Fruit fly (Drosophila melanogaster) whole organism, embryonic: ENCODE measurements around the gene lectin-24Db.

Experiments
- CG13296 ChIP-seq: fragments of 200-800 bp; sonication (Bioruptor generic); optimal IDR thresholded peaks from 3 replicates; lab custom pipeline; 2018; ENCODE audit warnings: missing biosample characterization, mild to moderate bottlenecking, missing genetic modification characterization
- CG13894 ChIP-seq: fragments of 200-800 bp; sonication (Bioruptor generic); optimal IDR thresholded peaks from 3 replicates; lab custom pipeline; 2018; ENCODE audit warnings: missing biosample characterization, mild to moderate bottlenecking, missing genetic modification characterization, moderate library complexity
- CG17359 ChIP-seq: fragments of 200-800 bp; sonication (Bioruptor generic); optimal IDR thresholded peaks from 3 replicates; lab custom pipeline; 2018; ENCODE audit warnings: missing biosample characterization, mild to moderate bottlenecking, missing genetic modification characterization, moderate library complexity
- CG17385 ChIP-seq: fragments of 200-800 bp; sonication (Bioruptor generic); optimal IDR thresholded peaks from 3 replicates; lab custom pipeline; 2018; ENCODE audit warnings: missing biosample characterization, mild to moderate bottlenecking, missing genetic modification characterization
- CG17802 ChIP-seq: fragments of 200-800 bp; sonication (Bioruptor generic); optimal IDR thresholded peaks from 2 replicates; lab custom pipeline; 2018; ENCODE audit warnings: missing biosample characterization, mild to moderate bottlenecking, missing genetic modification characterization, moderate library complexity
- CG2199 ChIP-seq: fragments of 200-800 bp; sonication (Bioruptor generic); IDR thresholded peaks from 3 replicates; pipeline ENCODE4 v1.3.6; 2022; ENCODE audit warnings: missing biosample characterization, missing genetic modification characterization
- CG32532 ChIP-seq: fragments of 200-800 bp; sonication (Bioruptor generic); IDR thresholded peaks from 2 replicates; pipeline ENCODE4 v1.3.6; 2022; ENCODE audit warnings: missing biosample characterization, missing genetic modification characterization
- CG34376 ChIP-seq: fragments of 200-800 bp; sonication (Bioruptor generic); optimal IDR thresholded peaks from 2 replicates; lab custom pipeline; 2018; ENCODE audit warnings: missing biosample characterization, mild to moderate bottlenecking, missing genetic modification characterization
- CG6654 ChIP-seq: fragments of 200-800 bp; sonication (Bioruptor generic); optimal IDR thresholded peaks from 2 replicates; lab custom pipeline; 2017; ENCODE audit warnings: missing biosample characterization, mild to moderate bottlenecking, missing genetic modification characterization
- CG8944 ChIP-seq: fragments of 200-800 bp; sonication (Bioruptor generic); optimal IDR thresholded peaks from 3 replicates; lab custom pipeline; 2016; ENCODE audit warnings: missing biosample characterization, missing genetic modification characterization
- CG9609 ChIP-seq: fragments of 200-800 bp; sonication (Bioruptor generic); optimal IDR thresholded peaks from 3 replicates; lab custom pipeline; 2016; ENCODE audit warnings: missing biosample characterization, missing genetic modification characterization
- CoRest ChIP-seq: fragments of 200-800 bp; sonication (Bioruptor generic); optimal IDR thresholded peaks from 3 replicates; lab custom pipeline; 2018; ENCODE audit warnings: missing biosample characterization, mild to moderate bottlenecking, missing genetic modification characterization, moderate library complexity
- Dad ChIP-seq: fragments of 200-800 bp; sonication (Bioruptor generic); optimal IDR thresholded peaks from 3 replicates; lab custom pipeline; 2016; ENCODE audit warnings: missing biosample characterization, missing genetic modification characterization
- HLH4C ChIP-seq: fragments of 200-800 bp; sonication (Bioruptor generic); IDR thresholded peaks from 3 replicates; pipeline ENCODE4 v1.3.6; 2022; ENCODE audit warnings: missing biosample characterization, missing genetic modification characterization; ENCODE audit not compliant: partially characterized antibody
- HLH54F ChIP-seq: fragments of 200-800 bp; sonication (Bioruptor generic); optimal IDR thresholded peaks from 3 replicates; lab custom pipeline; 2016; ENCODE audit warnings: missing biosample characterization, missing genetic modification characterization
- Hr3 ChIP-seq: fragments of 200-800 bp; sonication (Bioruptor generic); optimal IDR thresholded peaks from 3 replicates; lab custom pipeline; 2016; ENCODE audit warnings: missing biosample characterization, missing genetic modification characterization
- NFAT ChIP-seq: fragments of 200-800 bp; sonication (Bioruptor generic); IDR thresholded peaks from 2 replicates; pipeline ENCODE4 v1.3.6; 2022; ENCODE audit warnings: missing biosample characterization, missing genetic modification characterization
- Neu2 ChIP-seq: fragments of 200-800 bp; sonication (Bioruptor generic); optimal IDR thresholded peaks from 3 replicates; lab custom pipeline; 2016; ENCODE audit warnings: missing biosample characterization, missing genetic modification characterization, borderline replicate concordance
- PHDP ChIP-seq: fragments of 200-800 bp; sonication (Bioruptor generic); optimal IDR thresholded peaks from 3 replicates; lab custom pipeline; 2018; ENCODE audit warnings: missing biosample characterization, mild to moderate bottlenecking, missing genetic modification characterization, moderate library complexity
- Pdp1 ChIP-seq, 2 experiments: fragments of 200-800 bp; sonication (Bioruptor generic); optimal IDR thresholded peaks; 3 replicates each; lab custom pipeline; 2016; ENCODE audit warnings: missing biosample characterization in 2 of 2, missing genetic modification characterization in 2 of 2, mild to moderate bottlenecking in 1 of 2, moderate library complexity in 1 of 2
- Rx ChIP-seq: fragments of 200-800 bp; sonication (Bioruptor generic); IDR thresholded peaks from 2 replicates; pipeline ENCODE4 v1.3.6; 2022; ENCODE audit warnings: missing biosample characterization, missing genetic modification characterization
- ato ChIP-seq: fragments of 200-800 bp; sonication (Bioruptor generic); IDR thresholded peaks from 2 replicates; pipeline ENCODE4 v1.3.6; 2022; ENCODE audit warnings: missing biosample characterization, missing genetic modification characterization; ENCODE audit not compliant: partially characterized antibody
- corto ChIP-seq: fragments of 200-800 bp; sonication (Bioruptor generic); optimal IDR thresholded peaks from 2 replicates; lab custom pipeline; 2016; ENCODE audit warnings: missing biosample characterization, mild to moderate bottlenecking, missing genetic modification characterization, moderate library complexity
- crc ChIP-seq: fragments of 200-800 bp; sonication (Bioruptor generic); optimal IDR thresholded peaks from 2 replicates; lab custom pipeline; 2016; ENCODE audit warnings: missing biosample characterization, missing genetic modification characterization
- ems ChIP-seq: fragments of 200-800 bp; sonication (Bioruptor generic); optimal IDR thresholded peaks from 3 replicates; lab custom pipeline; 2016; ENCODE audit warnings: missing biosample characterization, missing genetic modification characterization
- fd102C ChIP-seq: fragments of 200-800 bp; sonication (Bioruptor generic); optimal IDR thresholded peaks from 2 replicates; lab custom pipeline; 2018; ENCODE audit warnings: missing biosample characterization, mild to moderate bottlenecking, missing genetic modification characterization, moderate library complexity
- fru ChIP-seq: fragments of >200 bp; optimal IDR thresholded peaks from 2 replicates; lab custom pipeline; 2017
- gcm ChIP-seq: fragments of 200-800 bp; sonication (Bioruptor generic); optimal IDR thresholded peaks from 2 replicates; lab custom pipeline; 2019; ENCODE audit warnings: missing biosample characterization, mild to moderate bottlenecking, missing genetic modification characterization, moderate library complexity
- gem ChIP-seq: fragments of 200-800 bp; sonication (Bioruptor generic); optimal IDR thresholded peaks from 2 replicates; lab custom pipeline; 2019; ENCODE audit warnings: missing biosample characterization, mild to moderate bottlenecking, missing genetic modification characterization, moderate library complexity
- gsb-n ChIP-seq: fragments of 200-800 bp; sonication (Bioruptor generic); optimal IDR thresholded peaks from 3 replicates; lab custom pipeline; 2018; ENCODE audit warnings: missing biosample characterization, mild to moderate bottlenecking, missing genetic modification characterization
- gt ChIP-seq: fragments of 200-800 bp; sonication (Bioruptor generic); IDR thresholded peaks from 2 replicates; pipeline ENCODE4 v1.3.6; 2022; ENCODE audit warnings: missing biosample characterization, missing genetic modification characterization
- insv ChIP-seq, 2 experiments: fragments of 200-800 bp; sonication (Bioruptor generic); optimal IDR thresholded peaks; 3 replicates each; lab custom pipeline; 2016 to 2018; ENCODE audit warnings: missing biosample characterization in 2 of 2, missing genetic modification characterization in 2 of 2
- nerfin-1 ChIP-seq: fragments of 200-800 bp; sonication (Bioruptor generic); optimal IDR thresholded peaks from 3 replicates; lab custom pipeline; 2019; ENCODE audit warnings: missing biosample characterization, mild to moderate bottlenecking, missing genetic modification characterization, moderate library complexity
- nmo ChIP-seq: fragments of 200-800 bp; sonication (Bioruptor generic); optimal IDR thresholded peaks from 2 replicates; lab custom pipeline; 2018; ENCODE audit warnings: missing biosample characterization, mild to moderate bottlenecking, missing genetic modification characterization, moderate library complexity
- nom ChIP-seq: fragments of 200-800 bp; sonication (Bioruptor generic); optimal IDR thresholded peaks from 2 replicates; lab custom pipeline; 2017; ENCODE audit warnings: missing biosample characterization, missing genetic modification characterization, mild to moderate bottlenecking, moderate library complexity, missing genetic modification reagents
- odd ChIP-seq: fragments of 200-800 bp; sonication (Bioruptor generic); optimal IDR thresholded peaks from 2 replicates; lab custom pipeline; 2017; ENCODE audit warnings: missing biosample characterization, mild to moderate bottlenecking, missing genetic modification characterization
- onecut ChIP-seq: fragments of 200-800 bp; sonication (Bioruptor generic); IDR thresholded peaks from 2 replicates; pipeline ENCODE4 v1.3.6; 2022; ENCODE audit warnings: missing biosample characterization, missing genetic modification characterization
- pb ChIP-seq: fragments of 200-800 bp; sonication (Bioruptor generic); optimal IDR thresholded peaks from 3 replicates; lab custom pipeline; 2016; ENCODE audit warnings: missing biosample characterization, missing genetic modification characterization
- phol ChIP-seq: fragments of 200-800 bp; sonication (Bioruptor generic); optimal IDR thresholded peaks from 3 replicates; lab custom pipeline; 2018; ENCODE audit warnings: missing biosample characterization, mild to moderate bottlenecking, missing genetic modification characterization, moderate library complexity
- pita ChIP-seq: fragments of 200-800 bp; sonication (Bioruptor generic); optimal IDR thresholded peaks from 2 replicates; lab custom pipeline; 2017; ENCODE audit warnings: missing biosample characterization, mild to moderate bottlenecking, missing genetic modification characterization
- repo ChIP-seq: fragments of 200-800 bp; sonication (Bioruptor generic); optimal IDR thresholded peaks from 2 replicates; lab custom pipeline; 2016; ENCODE audit warnings: missing biosample characterization, missing genetic modification characterization
- scrt ChIP-seq: fragments of 200-800 bp; sonication (Bioruptor generic); optimal IDR thresholded peaks from 2 replicates; lab custom pipeline; 2018; ENCODE audit warnings: missing biosample characterization, mild to moderate bottlenecking, missing genetic modification characterization, moderate library complexity
- sens-2 ChIP-seq: fragments of 200-800 bp; sonication (Bioruptor generic); IDR thresholded peaks from 2 replicates; pipeline ENCODE4 v1.3.6; 2022; ENCODE audit warnings: missing biosample characterization, missing genetic modification characterization
- sim ChIP-seq: fragments of 200-800 bp; sonication (Bioruptor generic); IDR thresholded peaks from 2 replicates; pipeline ENCODE4 v1.3.6; 2022; ENCODE audit warnings: missing biosample characterization, missing genetic modification characterization
- slp2 ChIP-seq: fragments of 200-800 bp; sonication (Bioruptor generic); optimal IDR thresholded peaks from 2 replicates; lab custom pipeline; 2016; ENCODE audit warnings: missing biosample characterization, missing genetic modification characterization
- sob ChIP-seq: fragments of 200-800 bp; sonication (Bioruptor generic); IDR thresholded peaks from 2 replicates; pipeline ENCODE4 v1.3.6; 2022; ENCODE audit warnings: missing biosample characterization, missing genetic modification characterization
- ttk ChIP-seq: fragments of 200-800 bp; sonication (Bioruptor generic); IDR thresholded peaks from 2 replicates; pipeline ENCODE4 v2.1.2; 2022; ENCODE audit warnings: missing biosample characterization, missing genetic modification characterization
- zen2 ChIP-seq: fragments of 200-800 bp; sonication (Bioruptor generic); IDR thresholded peaks from 3 replicates; pipeline ENCODE4 v1.3.6; 2022; ENCODE audit warnings: missing biosample characterization, missing genetic modification characterization; ENCODE audit not compliant: partially characterized antibody

Gene lectin-24Db

dm6 chr2L:4222921-4223279 is 35.0 kb downstream of the lectin-24Db start (continued):
- TF ChIP-seq phol (tag; lab: Kevin White, UChicago) (peak; percentile 81), gsb-n (peak; percentile 61), ttk (GFP tag; lab: Robert Waterston, UW) (no peak), CG13894 (tag; lab: Kevin White, UChicago) (no peak), slp2 (GFP tag; lab: Kevin White, UChicago) (no peak), odd (peak; percentile 13)

dm6 chr2L:4224158-4224799 is 36.4 kb downstream of the lectin-24Db start:
- TF ChIP-seq crc (GFP tag; lab: Kevin White, UChicago) (no peak), pb (GFP tag; lab: Kevin White, UChicago) (no peak), sim (GFP tag; lab: Robert Waterston, UW) (no peak), CG17359 (tag; lab: Kevin White, UChicago) (peak; percentile 37), CG13296 (peak; percentile 57), CG8944 (GFP tag; lab: Kevin White, UChicago) (no peak), gem (peak; percentile 37), Pdp1 (GFP tag; optimal IDR thresholded peaks at IDR 0.05; lab: Kevin White, UChicago) (peak in 1 of 2 experiments; percentile 28), insv (GFP tag; optimal IDR thresholded peaks at IDR 0.05; lab: Kevin White, UChicago) (peak in 1 of 2 experiments; percentile 20), odd (peak; percentile 32), CoRest (tag; lab: Kevin White, UChicago) (peak; percentile 22), ems (GFP tag; lab: Kevin White, UChicago) (peak; percentile 37), fru (lab: Kevin White, UChicago) (no peak), nerfin-1 (tag; lab: Kevin White, UChicago) (peak; percentile 20), gt (no peak), PHDP (tag; lab: Kevin White, UChicago) (peak; percentile 28), onecut (GFP tag; lab: Robert Waterston, UW) (0 out of 2 replicates have a peak, but pooled peaks have one; percentile 12), pita (GFP tag; lab: Kevin White, UChicago) (no peak), Hr3 (GFP tag; lab: Kevin White, UChicago) (peak; percentile 12), sob (GFP tag; lab: Robert Waterston, UW) (0 out of 2 replicates have a peak, but pooled peaks have one; percentile 54), HLH4C (no peak), scrt (peak; percentile 11), Dad (GFP tag; lab: Kevin White, UChicago) (no peak), CG32532 (peak; percentile 35; the same call in 1 of the 2 replicates), CG17385 (GFP tag; lab: Kevin White, UChicago) (peak; percentile 55), NFAT (peak; percentile 19; the same call in 1 of the 2 replicates), sens-2 (no peak), CG2199 (GFP tag; lab: Robert Waterston, UW) (no peak), Rx (GFP tag; lab: Robert Waterston, UW) (no peak), ato (GFP tag; lab: Robert Waterston, UW) (no peak), nmo (GFP tag; lab: Kevin White, UChicago) (no peak), CG6654 (GFP tag; lab: Kevin White, UChicago) (no peak), fd102C (no peak), gcm (peak; percentile 26), CG34376 (peak; percentile 77), CG17802 (tag; lab: Kevin White, UChicago) (no peak), corto (GFP tag; lab: Kevin White, UChicago) (no peak), nom (peak; percentile 20), repo (GFP tag; lab: Kevin White, UChicago) (no peak), HLH54F (GFP tag; lab: Kevin White, UChicago) (peak; percentile 1), Neu2 (no peak), CG9609 (GFP tag; lab: Kevin White, UChicago) (no peak), zen2 (no peak)
